Fruit fly (Drosophila melanogaster) whole organism, prepupa: ENCODE measurements around the gene CG10803.

Source experiments
- CG10631 ChIP-seq: fragments of 200-800 bp; sonication (Bioruptor generic); optimal IDR thresholded peaks from 2 replicates; lab custom pipeline; 2016; ENCODE audit warnings: missing biosample characterization, missing genetic modification characterization
- CG16779 ChIP-seq: fragments of 200-800 bp; sonication (Bioruptor generic); optimal IDR thresholded peaks from 3 replicates; lab custom pipeline; 2017; ENCODE audit warnings: missing biosample characterization, mild to moderate bottlenecking, missing genetic modification characterization
- CG6808 ChIP-seq: fragments of 200-800 bp; sonication (Bioruptor generic); optimal IDR thresholded peaks from 3 replicates; lab custom pipeline; 2017; ENCODE audit warnings: missing biosample characterization, missing genetic modification characterization, mild to moderate bottlenecking, moderate library complexity, missing genetic modification reagents
- CG6854 ChIP-seq: fragments of 200-800 bp; sonication (Bioruptor generic); optimal IDR thresholded peaks from 2 replicates; lab custom pipeline; 2017; ENCODE audit warnings: missing biosample characterization, mild to moderate bottlenecking, missing genetic modification characterization
- CG8319 ChIP-seq: fragments of 200-800 bp; sonication (Bioruptor generic); optimal IDR thresholded peaks from 3 replicates; lab custom pipeline; 2016; ENCODE audit warnings: missing biosample characterization, missing genetic modification characterization
- Eip93F ChIP-seq: fragments of 200-800 bp; sonication (Bioruptor generic); optimal IDR thresholded peaks from 2 replicates; lab custom pipeline; 2016; ENCODE audit warnings: missing biosample characterization, mild to moderate bottlenecking, missing genetic modification characterization
- Ets21C ChIP-seq: fragments of 200-800 bp; sonication (Bioruptor generic); optimal IDR thresholded peaks from 3 replicates; lab custom pipeline; 2016; ENCODE audit warnings: missing biosample characterization, missing genetic modification characterization
- Lpt ChIP-seq: fragments of 200-800 bp; sonication (Bioruptor generic); optimal IDR thresholded peaks from 3 replicates; lab custom pipeline; 2016; ENCODE audit warnings: missing biosample characterization, missing genetic modification characterization
- Sox102F ChIP-seq: fragments of 200-800 bp; sonication (Bioruptor generic); optimal IDR thresholded peaks from 2 replicates; lab custom pipeline; 2016; ENCODE audit warnings: missing biosample characterization, mild to moderate bottlenecking, missing genetic modification characterization

DNA sequence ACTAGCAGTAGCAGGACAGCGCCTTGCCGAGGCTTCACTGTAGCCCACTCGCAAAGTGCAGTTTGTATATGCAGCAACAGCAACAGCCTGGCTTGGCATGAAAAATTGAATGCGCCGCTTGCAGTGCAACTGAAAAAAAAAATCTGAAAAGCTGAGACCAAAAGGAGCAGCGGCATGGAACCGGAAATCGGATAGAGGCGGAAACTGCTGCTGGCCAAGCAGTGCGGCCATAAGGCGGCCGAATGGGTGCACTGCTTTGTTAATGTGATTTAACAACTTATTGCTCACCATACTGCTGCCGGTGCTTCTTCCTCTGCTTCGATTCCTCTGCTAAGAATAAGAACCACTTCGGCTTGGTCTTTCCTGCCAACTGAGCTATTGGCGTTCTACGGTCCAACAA, 18.8 kb downstream of the CG10803 start:
- no peak for TF ChIP-seq CG8319 (GFP tag; lab: Kevin White, UChicago)
- no peak for TF ChIP-seq CG10631 (GFP tag; lab: Kevin White, UChicago)
- TF ChIP-seq CG16779 (tag; lab: Kevin White, UChicago), result no peak
- no peak for TF ChIP-seq CG6854
- no peak for TF ChIP-seq Ets21C (GFP tag; lab: Kevin White, UChicago)
- no peak for TF ChIP-seq Lpt (GFP tag; lab: Kevin White, UChicago)
- no peak for TF ChIP-seq CG6808
- no peak for TF ChIP-seq Eip93F (GFP tag; lab: Kevin White, UChicago)
- TF ChIP-seq Sox102F (GFP tag; lab: Kevin White, UChicago), result no peak
